Worm (Caenorhabditis elegans): Measurements from ENCODE around the gene meg-1.

ce11 chrX:13934574-13934973 is 5.1 kb upstream of the meg-1 start, which contains the start of gene elt-3:
- TF ChIP-seq Y95B8A.8 (GFP tag; IDR thresholded peaks at IDR 0.05), result no peak
- TF ChIP-seq snpc-4 (GFP tag; optimal IDR thresholded peaks at IDR 0.05), result no peak
- no peak for TF ChIP-seq snpc-4 (tag; optimal IDR thresholded peaks at IDR 0.05)
- no peak for TF ChIP-seq dpl-1 (GFP tag; optimal IDR thresholded peaks at IDR 0.05)
- TF ChIP-seq madf-8 (GFP tag; conservative IDR thresholded peaks at IDR 0.05), result no peak
- TF ChIP-seq snpc-1.1 (tag; optimal IDR thresholded peaks at IDR 0.05; ENCODE audit: insufficient read depth), result no peak
- no peak for TF ChIP-seq pbrm-1 (GFP tag; IDR thresholded peaks at IDR 0.05)
- TF ChIP-seq F10E7.11 (tag; optimal IDR thresholded peaks at IDR 0.05), result no peak
- no peak for TF ChIP-seq pha-4 (tag; optimal IDR thresholded peaks at IDR 0.05)
- no peak for TF ChIP-seq ama-1 (optimal IDR thresholded peaks at IDR 0.05)
- TF ChIP-seq ama-1 (GFP tag; optimal IDR thresholded peaks at IDR 0.05), result no peak
- no peak for TF ChIP-seq efl-1 (GFP tag; optimal IDR thresholded peaks at IDR 0.05)

Data from whole organism, young adult.